Worm (Caenorhabditis elegans) whole organism, mixed stage, embryonic: ENCODE measurements around the gene fbxc-34.

ENCODE experiments used
- cnd-1 ChIP-seq: fragments of 200-800 bp; sonication (Bioruptor generic); optimal IDR thresholded peaks from 2 replicates; lab custom pipeline; 2018; ENCODE audit warnings: mild to moderate bottlenecking, missing genetic modification characterization, missing compliant biosample characterization
- ztf-11 ChIP-seq: fragments of 150-350 bp; optimal IDR thresholded peaks from 2 replicates; lab custom pipeline; 2014; ENCODE audit warnings: missing biosample characterization, missing genetic modification characterization

DNA sequence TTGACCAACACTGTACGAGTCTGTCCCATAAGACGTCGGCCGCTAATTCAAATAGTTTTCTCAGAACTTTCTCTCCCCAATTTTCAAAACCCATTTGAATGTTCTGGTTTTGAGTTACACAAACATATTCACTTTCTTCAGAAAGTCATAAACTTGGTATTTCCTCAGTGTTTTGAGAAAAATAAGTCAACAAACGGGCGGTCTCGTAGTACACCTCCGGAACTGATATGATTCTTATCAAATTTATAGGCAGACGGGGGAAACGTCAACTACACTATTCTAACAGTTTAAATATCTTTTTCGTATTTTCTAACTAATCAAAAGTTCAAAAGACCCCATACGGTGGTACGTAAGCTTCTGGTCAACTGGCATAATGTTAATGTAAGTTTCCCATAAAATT is 46.8 kb upstream of the fbxc-34 start:
- TF ChIP-seq cnd-1 (tag; lab: Kevin White, UChicago) (no peak), ztf-11 (no peak)
